Worm (Caenorhabditis elegans) whole organism, L2 larva: ENCODE results near the gene W02H5.19.

Experiments used
- F13H6.1 ChIP-seq: sonication (generic microtip); optimal IDR thresholded peaks from 2 replicates; lab custom pipeline; 2016; ENCODE audit warnings: missing genetic modification characterization, missing compliant biosample characterization
- R02D3.7 ChIP-seq: fragments of 150-350 bp; optimal IDR thresholded peaks from 2 replicates; lab custom pipeline; 2014; ENCODE audit warnings: missing biosample characterization, missing genetic modification characterization
- Y55F3AM.14 ChIP-seq: fragments of 200-800 bp; sonication (Bioruptor generic); optimal IDR thresholded peaks from 2 replicates; lab custom pipeline; 2018; ENCODE audit warnings: mild to moderate bottlenecking, missing genetic modification characterization, missing compliant biosample characterization
- ama-1 ChIP-seq: fragments of 150-350 bp; optimal IDR thresholded peaks from 2 replicates; lab custom pipeline; 2018; ENCODE audit warnings: inconsistent platforms
- egl-27 ChIP-seq: sonication (generic microtip); optimal IDR thresholded peaks from 3 replicates; lab custom pipeline; 2017; ENCODE audit warnings: missing biosample characterization, missing genetic modification reagents, missing genetic modification characterization
- lin-13 ChIP-seq: fragments of 150-350 bp; optimal IDR thresholded peaks from 2 replicates; lab custom pipeline; 2014; ENCODE audit warnings: missing biosample characterization, missing genetic modification reagents, missing genetic modification characterization
- lsy-2 ChIP-seq, 2 experiments: fragments of 150-350 bp in 1 of 2; sonication (generic microtip) in 1 of 2; optimal IDR thresholded peaks; 2 replicates each; lab custom pipeline; 2014 to 2017; ENCODE audit warnings: missing biosample characterization in 2 of 2, missing genetic modification characterization in 2 of 2
- nhr-21 ChIP-seq: fragments of 150-350 bp; optimal IDR thresholded peaks from 2 replicates; lab custom pipeline; 2014; ENCODE audit warnings: missing biosample characterization, missing genetic modification characterization
- nhr-237 ChIP-seq: fragments of 150-350 bp; optimal IDR thresholded peaks from 2 replicates; lab custom pipeline; 2014; ENCODE audit warnings: missing biosample characterization, missing genetic modification characterization
- nhr-77 ChIP-seq: fragments of 150-350 bp; optimal IDR thresholded peaks from 2 replicates; lab custom pipeline; 2014; ENCODE audit warnings: missing biosample characterization, missing genetic modification characterization
- skn-1 ChIP-seq: sonication (generic microtip); optimal IDR thresholded peaks from 2 replicates; lab custom pipeline; 2017; ENCODE audit warnings: missing biosample characterization, missing genetic modification characterization
- sma-3 ChIP-seq: sonication (generic microtip); optimal IDR thresholded peaks from 2 replicates; lab custom pipeline; 2016; ENCODE audit warnings: missing genetic modification reagents, missing genetic modification characterization, missing compliant biosample characterization
- unc-39 ChIP-seq: fragments of 150-350 bp; optimal IDR thresholded peaks from 2 replicates; lab custom pipeline; 2014; ENCODE audit warnings: missing biosample characterization, missing genetic modification characterization
- ztf-4 ChIP-seq: fragments of 150-350 bp; optimal IDR thresholded peaks from 2 replicates; lab custom pipeline; 2014; ENCODE audit warnings: missing biosample characterization, missing genetic modification characterization

- TF ChIP-seq ztf-4 (tag; lab: Kevin White, UChicago): no peak
- TF ChIP-seq sma-3 (GFP tag; lab: Kevin White, UChicago): no peak
- no peak for TF ChIP-seq lin-13
- no peak for TF ChIP-seq nhr-237 (tag; lab: Kevin White, UChicago)
- no peak for TF ChIP-seq ama-1 (lab: Kevin White, UChicago)
- no peak for TF ChIP-seq R02D3.7
- TF ChIP-seq skn-1 (tag; lab: Kevin White, UChicago): no peak
- no peak for TF ChIP-seq egl-27 (tag; lab: Kevin White, UChicago)
- TF ChIP-seq nhr-77 (tag; lab: Kevin White, UChicago): no peak
- TF ChIP-seq lsy-2 (tag; optimal IDR thresholded peaks at IDR 0.05; lab: Kevin White, UChicago): no peak
- no peak for TF ChIP-seq nhr-21
- no peak for TF ChIP-seq Y55F3AM.14 (GFP tag; lab: Kevin White, UChicago)
- TF ChIP-seq F13H6.1 (tag; lab: Kevin White, UChicago): no peak
- no peak for TF ChIP-seq unc-39 (tag; lab: Kevin White, UChicago)
Observed at ce11 chrV:2666600-2666999, 27.9 kb downstream of the W02H5.19 start, which contains the start of gene W02G9.4.
